Fruit fly (Drosophila melanogaster) whole organism, prepupa: Measurements from ENCODE around the gene CG46301.

ENCODE experiments used
- CG10669 ChIP-seq: fragments of 200-800 bp; sonication (Bioruptor generic); optimal IDR thresholded peaks from 3 replicates; lab custom pipeline; 2018; ENCODE audit warnings: missing biosample characterization, mild to moderate bottlenecking, missing genetic modification characterization, moderate library complexity
- CG11294 ChIP-seq: fragments of 200-800 bp; sonication (Bioruptor generic); IDR thresholded peaks from 2 replicates; pipeline ENCODE4 v1.3.6; 2022; ENCODE audit warnings: missing biosample characterization, missing genetic modification characterization
- CG11902 ChIP-seq: fragments of 200-800 bp; sonication (Bioruptor generic); optimal IDR thresholded peaks from 3 replicates; lab custom pipeline; 2016; ENCODE audit warnings: missing biosample characterization, missing genetic modification characterization
- CG15336 ChIP-seq: fragments of 200-800 bp; sonication (Bioruptor generic); IDR thresholded peaks from 2 replicates; pipeline ENCODE4 v1.3.6; 2022; ENCODE audit warnings: missing biosample characterization, missing genetic modification characterization
- CG1621 ChIP-seq: fragments of 200-800 bp; sonication (Bioruptor generic); optimal IDR thresholded peaks from 3 replicates; lab custom pipeline; 2018; ENCODE audit warnings: missing biosample characterization, mild to moderate bottlenecking, missing genetic modification characterization
- CG16779 ChIP-seq: fragments of 200-800 bp; sonication (Bioruptor generic); optimal IDR thresholded peaks from 3 replicates; lab custom pipeline; 2017; ENCODE audit warnings: missing biosample characterization, mild to moderate bottlenecking, missing genetic modification characterization
- CG31627 ChIP-seq: fragments of 200-800 bp; sonication (Bioruptor generic); optimal IDR thresholded peaks from 3 replicates; lab custom pipeline; 2016; ENCODE audit warnings: missing biosample characterization, missing genetic modification characterization
- CG32006 ChIP-seq: fragments of 200-800 bp; sonication (Bioruptor generic); optimal IDR thresholded peaks from 3 replicates; lab custom pipeline; 2017; ENCODE audit warnings: missing biosample characterization, mild to moderate bottlenecking, missing genetic modification characterization
- CG34406 ChIP-seq: fragments of 200-800 bp; sonication (Bioruptor generic); optimal IDR thresholded peaks from 3 replicates; lab custom pipeline; 2016; ENCODE audit warnings: missing biosample characterization, missing genetic modification characterization
- CG4318 ChIP-seq: fragments of 200-800 bp; sonication (Bioruptor generic); optimal IDR thresholded peaks from 3 replicates; lab custom pipeline; 2017; ENCODE audit warnings: missing biosample characterization, mild to moderate bottlenecking, missing genetic modification characterization
- CG6163 ChIP-seq: fragments of 200-800 bp; sonication (Bioruptor generic); IDR thresholded peaks from 3 replicates; pipeline ENCODE4 v1.3.6; 2022; ENCODE audit warnings: missing biosample characterization, missing genetic modification characterization
- CG6792 ChIP-seq: fragments of 200-800 bp; sonication (Bioruptor generic); optimal IDR thresholded peaks from 3 replicates; lab custom pipeline; 2016; ENCODE audit warnings: missing biosample characterization, missing genetic modification characterization
- CG6808 ChIP-seq: fragments of 200-800 bp; sonication (Bioruptor generic); optimal IDR thresholded peaks from 3 replicates; lab custom pipeline; 2017; ENCODE audit warnings: missing biosample characterization, missing genetic modification characterization, mild to moderate bottlenecking, moderate library complexity, missing genetic modification reagents
- CG6854 ChIP-seq: fragments of 200-800 bp; sonication (Bioruptor generic); optimal IDR thresholded peaks from 2 replicates; lab custom pipeline; 2017; ENCODE audit warnings: missing biosample characterization, mild to moderate bottlenecking, missing genetic modification characterization
- CG8319 ChIP-seq: fragments of 200-800 bp; sonication (Bioruptor generic); optimal IDR thresholded peaks from 3 replicates; lab custom pipeline; 2016; ENCODE audit warnings: missing biosample characterization, missing genetic modification characterization
- CG8632 ChIP-seq: fragments of 200-800 bp; sonication (Bioruptor generic); optimal IDR thresholded peaks from 3 replicates; lab custom pipeline; 2016; ENCODE audit warnings: missing biosample characterization, missing genetic modification characterization
- CG9139 ChIP-seq: fragments of 200-800 bp; sonication (Bioruptor generic); optimal IDR thresholded peaks from 3 replicates; lab custom pipeline; 2017; ENCODE audit warnings: missing biosample characterization, mild to moderate bottlenecking, missing genetic modification characterization
- Eip75B ChIP-seq: fragments of 200-800 bp; sonication (Bioruptor generic); optimal IDR thresholded peaks from 3 replicates; lab custom pipeline; 2016; ENCODE audit warnings: missing biosample characterization, missing genetic modification characterization
- Eip93F ChIP-seq: fragments of 200-800 bp; sonication (Bioruptor generic); optimal IDR thresholded peaks from 2 replicates; lab custom pipeline; 2016; ENCODE audit warnings: missing biosample characterization, mild to moderate bottlenecking, missing genetic modification characterization
- Gug ChIP-seq: fragments of 200-800 bp; sonication (Bioruptor generic); IDR thresholded peaks from 2 replicates; pipeline ENCODE4 v1.3.6; 2022; ENCODE audit warnings: missing biosample characterization, missing genetic modification characterization
- Hr39 ChIP-seq: fragments of 200-800 bp; sonication (Bioruptor generic); optimal IDR thresholded peaks from 2 replicates; lab custom pipeline; 2016; ENCODE audit warnings: missing biosample characterization, missing genetic modification characterization
- Hr4 ChIP-seq: fragments of 200-800 bp; sonication (Bioruptor generic); optimal IDR thresholded peaks from 3 replicates; lab custom pipeline; 2016; ENCODE audit warnings: missing biosample characterization, missing genetic modification characterization
- Lpt ChIP-seq: fragments of 200-800 bp; sonication (Bioruptor generic); optimal IDR thresholded peaks from 3 replicates; lab custom pipeline; 2016; ENCODE audit warnings: missing biosample characterization, missing genetic modification characterization
- Met ChIP-seq: fragments of 200-800 bp; sonication (Bioruptor generic); optimal IDR thresholded peaks from 3 replicates; lab custom pipeline; 2016; ENCODE audit warnings: missing biosample characterization, missing genetic modification characterization
- OdsH ChIP-seq: fragments of 200-800 bp; sonication (Bioruptor generic); optimal IDR thresholded peaks from 3 replicates; lab custom pipeline; 2016; ENCODE audit warnings: missing biosample characterization, missing genetic modification characterization
- Smox ChIP-seq: fragments of 200-800 bp; sonication (Bioruptor generic); optimal IDR thresholded peaks from 3 replicates; lab custom pipeline; 2016; ENCODE audit warnings: missing biosample characterization, missing genetic modification characterization
- Sox102F ChIP-seq: fragments of 200-800 bp; sonication (Bioruptor generic); optimal IDR thresholded peaks from 2 replicates; lab custom pipeline; 2016; ENCODE audit warnings: missing biosample characterization, mild to moderate bottlenecking, missing genetic modification characterization
- achi ChIP-seq: fragments of 200-800 bp; sonication (Bioruptor generic); optimal IDR thresholded peaks from 3 replicates; lab custom pipeline; 2016; ENCODE audit warnings: missing biosample characterization, missing genetic modification characterization
- acj6 ChIP-seq: fragments of 200-800 bp; sonication (Bioruptor generic); optimal IDR thresholded peaks from 3 replicates; lab custom pipeline; 2016; ENCODE audit warnings: missing biosample characterization, missing genetic modification characterization
- cyc ChIP-seq: fragments of 200-800 bp; sonication (Bioruptor generic); optimal IDR thresholded peaks from 3 replicates; lab custom pipeline; 2016; ENCODE audit warnings: missing biosample characterization, missing genetic modification characterization
- dac ChIP-seq: fragments of 200-800 bp; sonication (Bioruptor generic); optimal IDR thresholded peaks from 2 replicates; lab custom pipeline; 2017; ENCODE audit warnings: missing biosample characterization, mild to moderate bottlenecking, missing genetic modification characterization
- fd59A ChIP-seq: fragments of 200-800 bp; sonication (Bioruptor generic); optimal IDR thresholded peaks from 2 replicates; lab custom pipeline; 2017; ENCODE audit warnings: missing biosample characterization, mild to moderate bottlenecking, missing genetic modification characterization, missing genetic modification reagents
- fd85E ChIP-seq: fragments of 200-800 bp; sonication (Bioruptor generic); optimal IDR thresholded peaks from 3 replicates; lab custom pipeline; 2016; ENCODE audit warnings: missing biosample characterization, missing genetic modification characterization
- fkh ChIP-seq: fragments of 200-800 bp; sonication (Bioruptor generic); optimal IDR thresholded peaks from 3 replicates; lab custom pipeline; 2017; ENCODE audit warnings: missing biosample characterization, mild to moderate bottlenecking, missing genetic modification characterization, moderate library complexity
- net ChIP-seq: fragments of 200-800 bp; sonication (Bioruptor generic); optimal IDR thresholded peaks from 3 replicates; lab custom pipeline; 2016; ENCODE audit warnings: missing biosample characterization, missing genetic modification characterization
- pdm3 ChIP-seq: fragments of 200-800 bp; sonication (Bioruptor generic); optimal IDR thresholded peaks from 3 replicates; lab custom pipeline; 2016; ENCODE audit warnings: missing biosample characterization, missing genetic modification characterization
- spab ChIP-seq: fragments of 200-800 bp; sonication (Bioruptor generic); optimal IDR thresholded peaks from 2 replicates; lab custom pipeline; 2017; ENCODE audit warnings: missing biosample characterization, mild to moderate bottlenecking, missing genetic modification characterization, missing genetic modification reagents
- svp ChIP-seq: fragments of 200-800 bp; sonication (Bioruptor generic); peaks from one replicate; lab custom pipeline; 2016; ENCODE audit warnings: missing biosample characterization, missing genetic modification characterization
- topi ChIP-seq: fragments of 200-800 bp; sonication (Bioruptor generic); optimal IDR thresholded peaks from 3 replicates; lab custom pipeline; 2016; ENCODE audit warnings: missing biosample characterization, missing genetic modification characterization

The CG46301 gene

DNA sequence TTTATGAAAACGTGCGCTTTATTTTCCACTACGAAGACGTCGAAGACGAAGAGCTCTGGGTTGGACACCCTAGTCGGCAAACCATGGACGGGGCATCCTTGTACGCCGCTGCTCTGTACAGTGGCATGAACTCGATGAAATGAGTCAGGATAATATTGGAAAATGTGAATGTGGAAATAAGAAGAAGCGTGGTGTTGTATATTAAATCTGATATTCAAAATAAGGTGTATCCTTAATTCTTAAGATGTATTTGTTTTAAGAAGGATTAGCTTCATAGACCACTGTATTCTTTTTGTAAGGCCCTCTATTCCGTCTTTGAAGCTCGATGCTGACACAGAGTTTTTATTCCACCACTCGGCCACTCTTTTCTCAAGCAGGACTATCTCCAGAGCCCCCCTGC is 37.3 kb downstream of the CG46301 start (continued):
- peak; percentile 27 for TF ChIP-seq CG34406
- TF ChIP-seq Hr4 (GFP tag; lab: Kevin White, UChicago): peak; percentile 19
- TF ChIP-seq CG9139: no peak
- no peak for TF ChIP-seq CG6808
- TF ChIP-seq CG16779: no peak
- TF ChIP-seq fd59A (GFP tag; lab: Kevin White, UChicago): no peak
- peak; percentile 30 for TF ChIP-seq CG6792
- TF ChIP-seq CG4318 (GFP tag; lab: Kevin White, UChicago): no peak
- no peak for TF ChIP-seq Sox102F (GFP tag; lab: Kevin White, UChicago)
- TF ChIP-seq achi (GFP tag; lab: Kevin White, UChicago): peak; percentile 34
- TF ChIP-seq fd85E (GFP tag; lab: Kevin White, UChicago): no peak
- no peak for TF ChIP-seq fkh
- peak; percentile 3 for TF ChIP-seq CG8632 (GFP tag; lab: Kevin White, UChicago)
- TF ChIP-seq OdsH (GFP tag; lab: Kevin White, UChicago): peak; percentile 24
- no peak for TF ChIP-seq Eip93F (GFP tag; lab: Kevin White, UChicago)
- peak; percentile 16 for TF ChIP-seq Eip75B
- peak; percentile 39; the same call in 1 of the 3 replicates for TF ChIP-seq CG6163
- no peak for TF ChIP-seq Gug (GFP tag; lab: Robert Waterston, UW)
- TF ChIP-seq net (GFP tag; lab: Kevin White, UChicago): peak; percentile 9
- TF ChIP-seq topi (GFP tag; lab: Kevin White, UChicago): peak; percentile 27
- TF ChIP-seq dac (GFP tag; lab: Kevin White, UChicago): no peak
- TF ChIP-seq Hr39: no peak
- TF ChIP-seq CG8319 (GFP tag; lab: Kevin White, UChicago): no peak
- TF ChIP-seq Smox: peak; percentile 19
- peak; percentile 14 for TF ChIP-seq acj6 (GFP tag; lab: Kevin White, UChicago)
- TF ChIP-seq CG11294 (GFP tag; lab: Robert Waterston, UW): no peak
- TF ChIP-seq Met: no peak
- peak; percentile 53 for TF ChIP-seq svp
- peak; percentile 46 for TF ChIP-seq CG15336 (GFP tag; lab: Robert Waterston, UW)

DNA sequence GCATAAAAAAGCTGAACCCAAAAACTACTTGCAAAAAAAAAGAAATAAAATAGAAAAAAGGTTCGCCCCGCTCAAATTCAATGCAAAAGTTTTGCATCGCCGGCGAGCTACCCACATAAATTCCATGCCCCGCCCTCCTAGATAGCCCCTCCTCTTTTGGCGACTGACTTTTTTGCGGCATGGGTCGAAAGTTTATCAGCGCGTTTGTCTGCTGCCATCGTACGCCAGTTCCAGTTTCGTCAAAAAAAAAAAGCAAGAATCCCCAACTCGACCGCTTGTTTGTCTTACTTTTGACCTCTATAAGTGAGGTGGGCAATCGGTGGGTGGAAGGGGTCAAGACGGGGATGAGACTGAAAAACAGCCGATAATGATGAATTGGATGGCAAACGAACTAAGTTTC is 39.0 kb downstream of the CG46301 start:
- TF ChIP-seq CG1621 (tag; lab: Kevin White, UChicago): no peak
- peak; percentile 94 for TF ChIP-seq svp

DNA sequence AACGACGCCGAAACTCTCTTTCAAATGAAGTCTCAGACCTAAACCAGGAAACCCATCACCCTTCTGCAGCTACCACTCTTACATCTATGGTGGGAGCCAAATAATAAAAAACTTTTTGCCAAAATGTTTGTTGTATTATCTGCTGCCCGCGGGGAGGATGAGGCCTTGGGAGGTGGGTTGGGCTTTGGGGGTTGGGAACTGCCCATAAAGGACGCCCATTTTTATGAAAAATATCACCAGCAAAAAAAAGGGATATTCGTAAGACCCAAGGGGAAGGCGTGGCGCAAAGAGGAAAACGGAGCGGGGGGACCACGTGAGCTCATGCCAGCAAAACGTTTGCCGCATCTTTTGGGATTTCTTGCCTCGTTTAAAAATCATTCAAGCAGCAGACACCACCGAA is 42.5 kb downstream of the CG46301 start:
- TF ChIP-seq CG10669 (GFP tag; lab: Kevin White, UChicago): no peak
- TF ChIP-seq fkh: no peak
- TF ChIP-seq CG6854 (GFP tag; lab: Kevin White, UChicago): no peak
- no peak for TF ChIP-seq net (GFP tag; lab: Kevin White, UChicago)

DNA sequence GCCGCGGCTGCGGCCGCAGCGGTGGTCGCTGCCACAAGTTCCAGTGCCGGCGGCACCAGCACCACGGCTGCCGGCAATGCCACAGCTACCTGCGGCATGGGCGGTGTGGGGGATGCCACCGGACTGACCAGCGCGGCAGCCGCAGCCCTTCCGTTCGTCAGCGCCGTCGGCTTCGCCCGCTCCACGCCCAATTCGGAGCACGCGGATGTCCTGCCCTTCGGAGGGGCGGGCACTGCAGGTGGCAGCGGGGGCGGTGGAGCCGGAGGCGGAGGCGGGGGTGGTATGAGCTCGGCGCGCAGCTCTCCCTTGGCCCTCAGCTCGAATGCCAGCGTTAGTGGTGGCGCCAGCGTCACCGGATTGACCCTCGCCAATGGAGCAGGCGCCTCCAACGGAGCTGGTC is 54.1 kb downstream of the CG46301 start:
- TF ChIP-seq spab (no peak), CG11902 (no peak), CG6792 (no peak), Lpt (GFP tag; lab: Kevin White, UChicago) (no peak), CG32006 (no peak)

DNA sequence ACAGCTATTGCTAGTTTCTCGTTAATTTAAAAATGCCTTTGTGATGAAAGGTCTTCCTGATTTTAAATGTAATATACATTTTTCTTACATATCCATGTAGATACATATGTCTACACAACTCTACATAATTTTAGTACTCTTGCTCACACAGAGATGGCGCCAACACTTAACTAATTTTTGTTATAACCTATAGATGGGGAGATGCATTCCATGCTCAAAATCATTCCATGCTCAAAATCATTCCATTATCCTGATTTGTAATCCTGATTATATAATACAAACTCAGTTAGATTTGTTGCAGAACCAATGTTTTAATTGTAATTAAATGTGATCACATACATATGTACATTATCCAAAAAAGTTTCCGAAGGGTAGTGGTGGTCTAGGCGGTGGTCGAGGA is 57.0 kb downstream of the CG46301 start:
- TF ChIP-seq CG34406 (no peak), cyc (peak; percentile 13), CG4318 (GFP tag; lab: Kevin White, UChicago) (no peak), svp (peak; percentile 56), pdm3 (GFP tag; lab: Kevin White, UChicago) (no peak), CG31627 (GFP tag; lab: Kevin White, UChicago) (peak; percentile 24)
